Fruit fly (Drosophila melanogaster) whole organism, prepupa: ENCODE data around the gene CG10748.
A peak's percentile ranks its signal among the peaks of the same experiment; 100 is the strongest.

Experiments
- Blimp-1 ChIP-seq: fragments of 200-800 bp; sonication (Bioruptor generic); optimal IDR thresholded peaks from 3 replicates; lab custom pipeline; 2017; ENCODE audit warnings: missing biosample characterization, missing genetic modification characterization, mild to moderate bottlenecking, moderate library complexity, missing genetic modification reagents
- CG10631 ChIP-seq: fragments of 200-800 bp; sonication (Bioruptor generic); optimal IDR thresholded peaks from 2 replicates; lab custom pipeline; 2016; ENCODE audit warnings: missing biosample characterization, missing genetic modification characterization
- CG10669 ChIP-seq: fragments of 200-800 bp; sonication (Bioruptor generic); optimal IDR thresholded peaks from 3 replicates; lab custom pipeline; 2018; ENCODE audit warnings: missing biosample characterization, mild to moderate bottlenecking, missing genetic modification characterization, moderate library complexity
- CG11294 ChIP-seq: fragments of 200-800 bp; sonication (Bioruptor generic); IDR thresholded peaks from 2 replicates; pipeline ENCODE4 v1.3.6; 2022; ENCODE audit warnings: missing biosample characterization, missing genetic modification characterization
- CG11762 ChIP-seq: fragments of 200-800 bp; sonication (Bioruptor generic); optimal IDR thresholded peaks from 3 replicates; lab custom pipeline; 2016; ENCODE audit warnings: missing biosample characterization, missing genetic modification characterization; ENCODE audit not compliant: insufficient read depth
- CG11902 ChIP-seq: fragments of 200-800 bp; sonication (Bioruptor generic); optimal IDR thresholded peaks from 3 replicates; lab custom pipeline; 2016; ENCODE audit warnings: missing biosample characterization, missing genetic modification characterization
- CG15336 ChIP-seq: fragments of 200-800 bp; sonication (Bioruptor generic); IDR thresholded peaks from 2 replicates; pipeline ENCODE4 v1.3.6; 2022; ENCODE audit warnings: missing biosample characterization, missing genetic modification characterization
- CG1621 ChIP-seq: fragments of 200-800 bp; sonication (Bioruptor generic); optimal IDR thresholded peaks from 3 replicates; lab custom pipeline; 2018; ENCODE audit warnings: missing biosample characterization, mild to moderate bottlenecking, missing genetic modification characterization
- CG32006 ChIP-seq: fragments of 200-800 bp; sonication (Bioruptor generic); optimal IDR thresholded peaks from 3 replicates; lab custom pipeline; 2017; ENCODE audit warnings: missing biosample characterization, mild to moderate bottlenecking, missing genetic modification characterization
- CG34406 ChIP-seq: fragments of 200-800 bp; sonication (Bioruptor generic); optimal IDR thresholded peaks from 3 replicates; lab custom pipeline; 2016; ENCODE audit warnings: missing biosample characterization, missing genetic modification characterization
- CG4318 ChIP-seq: fragments of 200-800 bp; sonication (Bioruptor generic); optimal IDR thresholded peaks from 3 replicates; lab custom pipeline; 2017; ENCODE audit warnings: missing biosample characterization, mild to moderate bottlenecking, missing genetic modification characterization
- CG6276 ChIP-seq: fragments of 200-800 bp; sonication (Bioruptor generic); optimal IDR thresholded peaks from 2 replicates; lab custom pipeline; 2017; ENCODE audit warnings: missing biosample characterization, mild to moderate bottlenecking, missing genetic modification characterization
- CG6792 ChIP-seq: fragments of 200-800 bp; sonication (Bioruptor generic); optimal IDR thresholded peaks from 3 replicates; lab custom pipeline; 2016; ENCODE audit warnings: missing biosample characterization, missing genetic modification characterization
- CG6854 ChIP-seq: fragments of 200-800 bp; sonication (Bioruptor generic); optimal IDR thresholded peaks from 2 replicates; lab custom pipeline; 2017; ENCODE audit warnings: missing biosample characterization, mild to moderate bottlenecking, missing genetic modification characterization
- CG7368 ChIP-seq: fragments of 200-800 bp; sonication (Bioruptor generic); optimal IDR thresholded peaks from 3 replicates; lab custom pipeline; 2016; ENCODE audit warnings: missing biosample characterization, missing genetic modification characterization
- CG8632 ChIP-seq: fragments of 200-800 bp; sonication (Bioruptor generic); optimal IDR thresholded peaks from 3 replicates; lab custom pipeline; 2016; ENCODE audit warnings: missing biosample characterization, missing genetic modification characterization
- Eip78C ChIP-seq: fragments of 200-800 bp; sonication (Bioruptor generic); peaks from one replicate; lab custom pipeline; 2016; ENCODE audit warnings: missing biosample characterization, missing genetic modification characterization
- Ets21C ChIP-seq: fragments of 200-800 bp; sonication (Bioruptor generic); optimal IDR thresholded peaks from 3 replicates; lab custom pipeline; 2016; ENCODE audit warnings: missing biosample characterization, missing genetic modification characterization
- Ets96B ChIP-seq: fragments of 200-800 bp; optimal IDR thresholded peaks from 2 replicates; lab custom pipeline; 2019; ENCODE audit warnings: missing biosample characterization, mild to moderate bottlenecking, missing genetic modification characterization, moderate library complexity
- Gug ChIP-seq: fragments of 200-800 bp; sonication (Bioruptor generic); IDR thresholded peaks from 2 replicates; pipeline ENCODE4 v1.3.6; 2022; ENCODE audit warnings: missing biosample characterization, missing genetic modification characterization
- Hr38 ChIP-seq: sonication (Bioruptor generic); optimal IDR thresholded peaks from 2 replicates; lab custom pipeline; 2016; ENCODE audit warnings: missing biosample characterization, missing genetic modification characterization
- Hr39 ChIP-seq: fragments of 200-800 bp; sonication (Bioruptor generic); optimal IDR thresholded peaks from 2 replicates; lab custom pipeline; 2016; ENCODE audit warnings: missing biosample characterization, missing genetic modification characterization
- Hr4 ChIP-seq: fragments of 200-800 bp; sonication (Bioruptor generic); optimal IDR thresholded peaks from 3 replicates; lab custom pipeline; 2016; ENCODE audit warnings: missing biosample characterization, missing genetic modification characterization
- Lpt ChIP-seq: fragments of 200-800 bp; sonication (Bioruptor generic); optimal IDR thresholded peaks from 3 replicates; lab custom pipeline; 2016; ENCODE audit warnings: missing biosample characterization, missing genetic modification characterization
- Met ChIP-seq: fragments of 200-800 bp; sonication (Bioruptor generic); optimal IDR thresholded peaks from 3 replicates; lab custom pipeline; 2016; ENCODE audit warnings: missing biosample characterization, missing genetic modification characterization
- OdsH ChIP-seq: fragments of 200-800 bp; sonication (Bioruptor generic); optimal IDR thresholded peaks from 3 replicates; lab custom pipeline; 2016; ENCODE audit warnings: missing biosample characterization, missing genetic modification characterization
- Sox102F ChIP-seq: fragments of 200-800 bp; sonication (Bioruptor generic); optimal IDR thresholded peaks from 2 replicates; lab custom pipeline; 2016; ENCODE audit warnings: missing biosample characterization, mild to moderate bottlenecking, missing genetic modification characterization
- Sox14 ChIP-seq: fragments of 200-800 bp; sonication (Bioruptor generic); optimal IDR thresholded peaks from 3 replicates; lab custom pipeline; 2016; ENCODE audit warnings: missing biosample characterization, missing genetic modification characterization
- acj6 ChIP-seq: fragments of 200-800 bp; sonication (Bioruptor generic); optimal IDR thresholded peaks from 3 replicates; lab custom pipeline; 2016; ENCODE audit warnings: missing biosample characterization, missing genetic modification characterization
- cyc ChIP-seq: fragments of 200-800 bp; sonication (Bioruptor generic); optimal IDR thresholded peaks from 3 replicates; lab custom pipeline; 2016; ENCODE audit warnings: missing biosample characterization, missing genetic modification characterization
- esn ChIP-seq: fragments of 200-800 bp; sonication (Bioruptor generic); optimal IDR thresholded peaks from 2 replicates; lab custom pipeline; 2016; ENCODE audit warnings: missing biosample characterization, mild to moderate bottlenecking, missing genetic modification characterization, moderate library complexity
- fd85E ChIP-seq: fragments of 200-800 bp; sonication (Bioruptor generic); optimal IDR thresholded peaks from 3 replicates; lab custom pipeline; 2016; ENCODE audit warnings: missing biosample characterization, missing genetic modification characterization
- fkh ChIP-seq: fragments of 200-800 bp; sonication (Bioruptor generic); optimal IDR thresholded peaks from 3 replicates; lab custom pipeline; 2017; ENCODE audit warnings: missing biosample characterization, mild to moderate bottlenecking, missing genetic modification characterization, moderate library complexity
- lz ChIP-seq: fragments of 200-800 bp; sonication (Bioruptor generic); optimal IDR thresholded peaks from 3 replicates; lab custom pipeline; 2016; ENCODE audit warnings: missing biosample characterization, missing genetic modification characterization
- net ChIP-seq: fragments of 200-800 bp; sonication (Bioruptor generic); optimal IDR thresholded peaks from 3 replicates; lab custom pipeline; 2016; ENCODE audit warnings: missing biosample characterization, missing genetic modification characterization
- pdm3 ChIP-seq: fragments of 200-800 bp; sonication (Bioruptor generic); optimal IDR thresholded peaks from 3 replicates; lab custom pipeline; 2016; ENCODE audit warnings: missing biosample characterization, missing genetic modification characterization
- salr ChIP-seq, 2 experiments: fragments of 200-800 bp; sonication (Bioruptor generic); optimal IDR thresholded peaks; 3 replicates each; lab custom pipeline; 2016 to 2018; ENCODE audit warnings: missing biosample characterization in 2 of 2, missing genetic modification characterization in 2 of 2, mild to moderate bottlenecking in 1 of 2
- spab ChIP-seq: fragments of 200-800 bp; sonication (Bioruptor generic); optimal IDR thresholded peaks from 2 replicates; lab custom pipeline; 2017; ENCODE audit warnings: missing biosample characterization, mild to moderate bottlenecking, missing genetic modification characterization, missing genetic modification reagents
- ss ChIP-seq, 2 experiments: fragments of 200-800 bp; sonication (Bioruptor generic); optimal IDR thresholded peaks; 2 replicates in 1 of 2; 3 replicates in 1 of 2; lab custom pipeline; 2017 to 2018; ENCODE audit warnings: mild to moderate bottlenecking in 2 of 2, missing biosample characterization in 2 of 2, missing genetic modification characterization in 2 of 2, moderate library complexity in 1 of 2
- svp ChIP-seq: fragments of 200-800 bp; sonication (Bioruptor generic); peaks from one replicate; lab custom pipeline; 2016; ENCODE audit warnings: missing biosample characterization, missing genetic modification characterization
- topi ChIP-seq: fragments of 200-800 bp; sonication (Bioruptor generic); optimal IDR thresholded peaks from 3 replicates; lab custom pipeline; 2016; ENCODE audit warnings: missing biosample characterization, missing genetic modification characterization
- vri ChIP-seq: fragments of 200-800 bp; sonication (Bioruptor generic); optimal IDR thresholded peaks from 3 replicates; lab custom pipeline; 2016; ENCODE audit warnings: missing biosample characterization, mild to moderate bottlenecking, missing genetic modification characterization

The CG10748 gene

DNA sequence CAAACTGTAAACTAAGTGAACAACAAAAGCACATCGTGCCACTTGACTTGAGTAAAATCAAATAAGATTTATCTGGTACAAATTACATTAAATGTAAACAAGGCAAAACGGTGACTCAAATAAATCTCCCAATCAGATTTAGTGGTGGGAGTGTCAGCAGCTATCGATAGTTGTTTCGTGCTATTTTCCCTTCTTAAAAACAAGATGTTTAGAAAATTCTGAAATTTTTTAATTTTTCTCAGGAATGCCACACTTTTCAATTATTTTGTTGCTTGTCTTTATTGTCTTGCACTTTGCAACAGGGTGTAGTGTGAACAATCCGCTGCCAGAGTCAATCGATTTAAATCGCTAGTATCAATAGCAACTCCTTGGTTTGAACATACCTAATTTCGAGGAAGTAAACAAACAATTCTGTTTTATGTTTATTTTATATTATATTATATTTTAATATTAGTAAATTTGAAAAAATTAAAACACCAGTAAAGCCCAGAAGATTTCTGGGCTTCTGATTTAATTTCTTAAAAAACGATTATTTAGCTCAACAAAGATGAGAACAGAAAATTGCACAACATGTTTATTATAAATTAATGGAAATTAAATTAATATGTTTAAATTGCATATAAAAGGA is 43.1 kb upstream of the CG10748 start, which contains the start of gene MICAL-like (continued):
- TF ChIP-seq CG15336 (GFP tag; lab: Robert Waterston, UW) (no peak), ss (GFP tag; optimal IDR thresholded peaks at IDR 0.05; lab: Kevin White, UChicago) (no peak), CG6854 (GFP tag; lab: Kevin White, UChicago) (no peak), CG34406 (no peak), CG8632 (GFP tag; lab: Kevin White, UChicago) (no peak), svp (GFP tag; lab: Kevin White, UChicago) (peak; percentile 44), CG32006 (GFP tag; lab: Kevin White, UChicago) (no peak), Sox14 (GFP tag; lab: Kevin White, UChicago) (peak; percentile 28), Lpt (GFP tag; lab: Kevin White, UChicago) (no peak), Eip78C (GFP tag; lab: Kevin White, UChicago) (peak; percentile 52), CG10631 (GFP tag; lab: Kevin White, UChicago) (no peak), net (GFP tag; lab: Kevin White, UChicago) (no peak), CG7368 (GFP tag; lab: Kevin White, UChicago) (no peak), Blimp-1 (GFP tag; lab: Kevin White, UChicago) (no peak), lz (GFP tag; lab: Kevin White, UChicago) (peak; percentile 24), Gug (no peak), vri (GFP tag; lab: Kevin White, UChicago) (no peak), fd85E (GFP tag; lab: Kevin White, UChicago) (no peak), salr (GFP tag; optimal IDR thresholded peaks at IDR 0.05; lab: Kevin White, UChicago) (no peak), Ets96B (peak; percentile 19), fkh (GFP tag; lab: Kevin White, UChicago) (peak; percentile 70), CG6276 (GFP tag; lab: Kevin White, UChicago) (no peak), pdm3 (GFP tag; lab: Kevin White, UChicago) (no peak)

DNA sequence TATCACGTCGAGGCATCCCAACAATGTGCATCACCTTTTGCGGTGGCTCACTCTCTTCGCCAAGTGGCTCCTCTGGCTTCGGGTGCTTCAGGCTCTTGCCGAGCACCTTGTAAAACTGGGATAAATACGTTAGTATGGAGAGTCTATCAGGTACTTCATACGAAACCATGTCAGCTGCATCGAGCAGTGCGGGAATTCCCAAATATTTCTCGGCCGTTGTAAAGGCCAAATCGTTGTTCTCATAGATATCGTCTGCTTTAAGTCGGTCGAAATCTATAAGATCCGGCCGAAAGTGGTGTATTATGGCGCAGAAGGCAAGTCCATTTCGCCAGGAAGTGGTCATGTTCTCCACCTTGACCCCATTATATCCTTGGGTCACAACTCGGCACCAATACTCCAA is 42.5 kb upstream of the CG10748 start:
- TF ChIP-seq CG1621 = no peak
- peak; percentile 67 for TF ChIP-seq svp (GFP tag; lab: Kevin White, UChicago)

DNA sequence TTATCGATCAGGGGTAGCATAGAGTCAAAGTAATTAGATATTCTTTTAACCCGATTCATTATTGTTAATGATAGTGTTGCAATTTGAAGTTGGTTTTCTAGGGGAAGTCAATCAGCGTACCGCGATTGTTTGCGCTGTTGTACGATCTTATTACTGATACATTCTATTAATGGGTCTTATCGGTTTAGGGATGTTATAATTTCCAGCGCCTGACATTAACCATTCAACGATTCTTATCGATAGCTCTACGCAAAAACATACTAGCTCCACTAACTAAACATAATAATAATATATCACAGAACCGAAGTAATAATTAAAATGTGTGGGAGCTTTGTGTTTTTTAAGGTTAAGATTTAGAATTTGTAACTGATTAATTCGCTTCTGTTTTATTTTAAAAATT is 39.4 kb upstream of the CG10748 start, which contains the start of gene Cul6:
Gene Cul6, minus strand, starts transcription at position 175 of the 400 bp plus-strand sequence.
- TF ChIP-seq cyc (peak; percentile 5), Eip78C (GFP tag; lab: Kevin White, UChicago) (peak; percentile 61), esn (GFP tag; lab: Kevin White, UChicago) (peak; percentile 13), Sox102F (GFP tag; lab: Kevin White, UChicago) (no peak), Hr38 (GFP tag; lab: Kevin White, UChicago) (no peak)

DNA sequence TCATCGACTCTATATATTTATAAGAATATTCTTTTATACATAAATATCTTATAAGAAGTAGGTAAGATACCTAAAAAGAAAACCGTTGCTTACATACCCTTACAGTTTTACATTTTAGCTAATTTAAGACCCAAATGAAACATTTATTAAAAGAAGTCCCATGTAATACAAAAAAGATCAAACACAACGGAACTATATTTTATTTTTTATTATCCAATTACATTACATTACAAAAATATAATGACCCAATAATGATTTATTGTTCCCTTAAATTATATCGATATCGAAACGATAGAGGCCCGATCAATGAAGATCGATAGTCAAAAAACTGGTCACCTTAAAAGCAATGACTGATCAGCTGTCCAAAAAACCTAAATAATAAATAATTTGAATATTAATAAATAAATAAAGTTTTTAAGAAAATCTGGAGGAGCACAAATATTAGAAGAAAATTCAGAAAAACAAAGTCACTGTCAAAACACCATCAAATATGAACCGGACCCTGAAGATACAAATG is 35.8 kb upstream of the CG10748 start:
- no peak for TF ChIP-seq Ets21C
- peak; percentile 8 for TF ChIP-seq Eip78C (GFP tag; lab: Kevin White, UChicago)
- TF ChIP-seq OdsH (GFP tag; lab: Kevin White, UChicago) = peak; percentile 7
- TF ChIP-seq CG6276 (GFP tag; lab: Kevin White, UChicago) = no peak

DNA sequence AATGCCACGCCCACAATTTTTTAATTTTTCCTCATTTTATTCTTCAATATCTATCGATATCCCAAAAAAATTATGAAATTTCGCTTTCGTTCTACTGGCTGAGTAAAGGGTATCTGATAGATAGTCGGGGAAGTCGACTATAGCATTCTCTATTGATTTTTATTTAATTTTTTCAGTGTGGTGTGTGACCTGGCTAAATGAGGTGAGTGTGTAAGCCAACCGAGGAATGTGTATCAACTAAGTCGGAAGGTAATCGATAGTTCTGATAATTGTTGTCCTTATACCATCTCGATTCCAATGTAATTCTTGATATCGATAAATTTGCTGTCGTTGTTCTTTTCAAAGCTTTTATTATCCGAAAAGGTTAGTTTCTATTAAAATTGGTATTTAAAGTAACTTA is 34.3 kb upstream of the CG10748 start, which contains the start of gene CG11263:
Gene CG11263, plus strand, starts transcription at position 328 of the 400 bp plus-strand sequence.
- TF ChIP-seq Hr4 (GFP tag; lab: Kevin White, UChicago) = no peak
- peak; percentile 36 for TF ChIP-seq acj6 (GFP tag; lab: Kevin White, UChicago)
- no peak for TF ChIP-seq CG7368 (GFP tag; lab: Kevin White, UChicago)
- TF ChIP-seq Ets21C = peak; percentile 14
- TF ChIP-seq Blimp-1 (GFP tag; lab: Kevin White, UChicago) = no peak
- no peak for TF ChIP-seq CG15336 (GFP tag; lab: Robert Waterston, UW)
- no peak for TF ChIP-seq fd85E (GFP tag; lab: Kevin White, UChicago)
- peak; percentile 4 for TF ChIP-seq CG4318 (GFP tag; lab: Kevin White, UChicago)
- no peak for TF ChIP-seq Ets96B
- peak; percentile 32 for TF ChIP-seq CG10631 (GFP tag; lab: Kevin White, UChicago)
- no peak for TF ChIP-seq CG11762 (GFP tag; lab: Kevin White, UChicago)
- no peak for TF ChIP-seq CG10669 (GFP tag; lab: Kevin White, UChicago)
- TF ChIP-seq svp (GFP tag; lab: Kevin White, UChicago) = no peak
- TF ChIP-seq topi (GFP tag; lab: Kevin White, UChicago) = peak; percentile 52
- TF ChIP-seq Met (GFP tag; lab: Kevin White, UChicago) = no peak
- no peak for TF ChIP-seq CG11902
- TF ChIP-seq spab (GFP tag; lab: Kevin White, UChicago) = no peak
- TF ChIP-seq Lpt (GFP tag; lab: Kevin White, UChicago) = peak; percentile 12
- TF ChIP-seq Hr39 (GFP tag; lab: Kevin White, UChicago) = peak; percentile 48
- TF ChIP-seq CG6792 (GFP tag; lab: Kevin White, UChicago) = no peak
- no peak for TF ChIP-seq CG11294 (GFP tag; lab: Robert Waterston, UW)
- peak; percentile 50 for TF ChIP-seq net (GFP tag; lab: Kevin White, UChicago)
- TF ChIP-seq CG8632 (GFP tag; lab: Kevin White, UChicago) = no peak
